Fruit fly (Drosophila melanogaster): Measurements from ENCODE around the gene Pgcl.

Gene Pgcl

dm6 chrX:390457-390856 is 46.8 kb downstream of the Pgcl start:
- no peak for TF ChIP-seq fd85E (GFP tag; optimal IDR thresholded peaks at IDR 0.05)
- no peak for TF ChIP-seq CG8319 (GFP tag; optimal IDR thresholded peaks at IDR 0.05)
- peak; percentile 8 for TF ChIP-seq Smox (GFP tag; optimal IDR thresholded peaks at IDR 0.05)
- no peak for TF ChIP-seq dac (GFP tag; optimal IDR thresholded peaks at IDR 0.05)
- TF ChIP-seq Met (GFP tag; optimal IDR thresholded peaks at IDR 0.05), result peak; percentile 22
- peak; percentile 53 for TF ChIP-seq svp (GFP tag)
- peak; percentile 22 for TF ChIP-seq topi (GFP tag; optimal IDR thresholded peaks at IDR 0.05)
- TF ChIP-seq acj6 (GFP tag; optimal IDR thresholded peaks at IDR 0.05), result no peak
- TF ChIP-seq Eip78C (GFP tag), result peak; percentile 21
- no peak for TF ChIP-seq salr (GFP tag; optimal IDR thresholded peaks at IDR 0.05)
- TF ChIP-seq esn (GFP tag; optimal IDR thresholded peaks at IDR 0.05), result peak; percentile 12
- no peak for TF ChIP-seq Lpt (GFP tag; optimal IDR thresholded peaks at IDR 0.05)
